Fruit fly (Drosophila melanogaster) whole organism: ENCODE measurements around the gene Kdsr.

Experiments used
- CG8478 ChIP-seq: fragments of >200 bp; optimal IDR thresholded peaks from 2 replicates; lab custom pipeline; 2018; ENCODE audit warnings: inconsistent platforms
- Dll ChIP-seq: fragments of >200 bp; optimal IDR thresholded peaks from 2 replicates; lab custom pipeline; 2017
- EcR ChIP-seq, 2 experiments: fragments of >200 bp; optimal IDR thresholded peaks; 2 replicates each; lab custom pipeline; 2017; ENCODE audit warnings: missing biosample characterization in 2 of 2, missing genetic modification characterization in 2 of 2, missing genetic modification reagents in 2 of 2
- pan ChIP-seq: fragments of >200 bp; optimal IDR thresholded peaks from 2 replicates; lab custom pipeline; 2017
- psq ChIP-seq: fragments of >200 bp; optimal IDR thresholded peaks from 2 replicates; lab custom pipeline; 2017
- usp ChIP-seq: fragments of >200 bp; optimal IDR thresholded peaks from 2 replicates; lab custom pipeline; 2017; ENCODE audit warnings: missing biosample characterization, missing genetic modification characterization, mixed read lengths

Kdsr gene

DNA sequence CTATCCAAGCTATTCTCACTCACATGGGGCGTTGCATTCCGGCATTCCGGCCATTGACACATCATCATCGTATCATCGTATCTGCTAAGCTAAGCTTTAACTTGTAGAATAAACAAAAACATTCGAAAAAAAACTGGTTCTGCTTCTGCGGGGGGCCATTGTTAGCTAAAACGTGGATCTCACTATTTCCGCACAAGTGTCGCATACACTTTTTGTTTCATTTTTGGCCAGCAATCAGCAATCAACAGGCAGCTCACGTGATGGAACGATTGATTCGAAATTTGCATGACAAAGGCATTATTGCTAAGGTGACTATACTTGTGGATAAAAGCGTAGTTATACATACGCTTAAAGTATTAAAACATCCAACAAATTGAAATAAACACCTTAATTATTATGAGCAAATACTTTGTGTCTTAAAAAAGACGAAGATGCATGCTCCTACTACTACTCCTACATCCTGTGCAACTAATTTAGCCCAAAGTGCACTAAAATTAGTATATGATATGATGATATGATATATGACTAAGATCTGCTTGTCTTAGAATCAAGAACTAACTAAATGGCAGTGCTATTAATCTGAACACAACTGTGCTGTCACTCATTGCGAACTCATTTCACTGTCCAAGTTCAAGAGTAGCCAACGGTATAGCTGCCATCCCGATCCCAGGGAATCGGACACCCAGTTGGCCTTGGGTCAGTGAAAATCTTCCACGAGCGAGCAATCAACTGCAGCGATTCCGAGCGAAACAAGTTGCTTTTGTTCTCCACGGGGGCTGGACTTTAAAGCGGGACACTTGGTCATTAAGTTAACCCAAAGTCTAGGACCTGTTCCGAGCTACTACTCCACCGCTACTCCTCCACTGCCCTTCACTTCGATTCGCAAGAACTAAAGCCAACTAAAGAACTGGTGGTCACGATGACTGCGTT lies 23.3 kb downstream of the Kdsr start:
- TF ChIP-seq usp (no peak), Dll (no peak), pan (lab: Kevin White, UChicago) (no peak), CG8478 (lab: Kevin White, UChicago) (no peak), psq (lab: Kevin White, UChicago) (no peak), EcR (GFP tag; optimal IDR thresholded peaks at IDR 0.05; lab: Kevin White, UChicago) (no peak)

DNA sequence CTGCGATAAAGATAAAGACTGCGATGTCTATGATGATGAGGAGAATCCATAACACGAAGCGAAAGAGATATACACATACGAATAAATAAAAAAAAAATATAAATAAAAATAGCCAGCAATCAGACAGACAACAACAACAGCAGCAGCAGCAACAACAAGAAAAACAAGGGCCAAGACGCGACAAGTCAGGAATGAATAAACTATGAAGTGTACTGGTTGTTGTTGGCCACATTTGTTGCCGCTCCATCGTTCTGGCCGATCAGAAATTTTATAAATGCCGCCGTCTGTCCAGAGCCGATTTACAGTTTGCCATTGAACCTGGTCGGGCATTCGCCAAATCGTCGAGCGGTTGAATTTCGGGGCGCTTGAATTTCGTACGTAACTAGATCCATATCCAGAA lies 25.0 kb downstream of the Kdsr start, which contains the start of gene Jhbp7:
TSS of gene Jhbp7 (plus strand) at position 301 of the 400 bp plus-strand sequence.
- TF ChIP-seq usp: no peak
- no peak for TF ChIP-seq EcR (GFP tag; optimal IDR thresholded peaks at IDR 0.05; lab: Kevin White, UChicago)
- TF ChIP-seq psq (lab: Kevin White, UChicago): no peak
- no peak for TF ChIP-seq CG8478 (lab: Kevin White, UChicago)
- no peak for TF ChIP-seq pan (lab: Kevin White, UChicago)
- TF ChIP-seq Dll: no peak

DNA sequence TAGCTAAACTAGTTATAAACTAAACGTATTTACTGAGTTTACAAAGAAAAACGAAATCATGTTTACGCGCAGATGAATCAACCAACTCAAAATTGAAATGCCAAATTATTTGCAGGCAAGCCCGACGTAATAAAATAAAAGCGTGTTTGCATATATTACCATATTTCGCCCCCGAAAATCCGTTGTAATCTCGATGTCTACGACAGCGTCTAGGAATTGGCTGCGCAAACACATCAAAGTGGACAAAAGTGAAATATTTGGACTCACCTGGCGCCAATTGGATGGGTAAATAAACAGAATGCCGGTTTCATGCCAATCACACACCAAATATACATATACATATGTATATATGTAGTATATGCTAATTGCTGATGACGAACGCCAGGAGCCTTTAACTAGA lies 26.2 kb downstream of the Kdsr start:
- TF ChIP-seq CG8478 (lab: Kevin White, UChicago) (no peak), psq (lab: Kevin White, UChicago) (no peak), EcR (GFP tag; optimal IDR thresholded peaks at IDR 0.05; lab: Kevin White, UChicago) (no peak), Dll (no peak), pan (lab: Kevin White, UChicago) (no peak), usp (no peak)

DNA sequence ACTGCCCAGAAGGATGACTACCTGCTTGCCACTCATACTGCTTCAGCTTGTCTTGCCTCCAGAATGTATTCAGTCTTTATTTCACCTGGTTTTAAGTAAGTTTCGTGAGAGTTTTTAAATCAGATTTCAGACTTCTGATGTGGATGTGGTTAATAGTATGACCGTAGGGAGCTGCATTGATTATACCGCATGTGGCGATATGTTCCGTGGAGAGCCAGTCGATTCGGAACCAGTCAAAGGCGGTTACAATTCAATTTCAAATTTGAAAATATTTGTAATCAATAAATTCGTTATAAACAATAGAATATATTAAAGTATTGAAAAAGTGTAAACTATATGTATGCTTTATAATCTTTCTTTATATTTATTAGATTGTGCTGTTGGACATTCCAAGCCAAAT lies 26.9 kb downstream of the Kdsr start, which contains the start of gene Sil1:
TSS of gene Sil1 (minus strand) at position 168 of the 400 bp plus-strand sequence.
- TF ChIP-seq pan (lab: Kevin White, UChicago): no peak
- no peak for TF ChIP-seq Dll
- TF ChIP-seq usp: no peak
- no peak for TF ChIP-seq CG8478 (lab: Kevin White, UChicago)
- TF ChIP-seq psq (lab: Kevin White, UChicago): no peak
- TF ChIP-seq EcR (GFP tag; optimal IDR thresholded peaks at IDR 0.05; lab: Kevin White, UChicago): no peak

DNA sequence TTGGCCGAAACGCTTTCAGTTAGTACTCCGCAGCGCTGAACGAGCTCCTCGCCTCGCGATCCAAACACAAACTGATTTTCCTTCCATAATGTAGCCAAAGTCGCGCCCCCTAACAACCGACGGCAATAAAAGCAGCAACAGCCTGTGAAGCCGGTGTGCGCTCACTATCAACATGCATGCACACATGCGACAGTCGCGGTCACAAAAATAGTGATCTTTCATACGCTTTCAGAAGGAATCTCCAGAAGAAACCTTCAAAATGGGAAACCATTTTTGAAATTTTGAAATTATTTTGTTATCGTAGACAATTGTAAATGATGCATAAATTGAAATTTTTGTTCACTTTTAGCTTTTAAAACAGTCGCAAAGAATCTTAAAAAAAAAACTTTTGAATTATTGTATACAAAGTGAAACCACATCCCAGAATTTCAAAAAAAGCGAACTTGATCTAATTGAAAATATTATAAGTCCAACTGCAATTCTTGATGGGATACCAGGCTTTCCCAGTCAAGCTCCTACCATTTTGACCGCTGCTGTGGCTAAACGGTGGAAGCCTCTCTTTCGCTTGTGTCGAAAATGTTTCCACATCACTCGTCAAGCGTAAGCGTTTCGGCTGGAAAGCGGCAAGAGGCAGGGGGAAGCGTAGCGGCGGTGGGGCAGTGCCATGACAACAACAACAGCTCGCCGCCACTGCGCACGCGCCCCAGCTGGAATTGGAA lies 29.9 kb downstream of the Kdsr start, which contains the start of gene Cad96Cb:
TSS of gene Cad96Cb (minus strand) at position 51 of the 719 bp plus-strand sequence.
- TF ChIP-seq psq (lab: Kevin White, UChicago) (no peak), pan (lab: Kevin White, UChicago) (no peak), usp (no peak), Dll (no peak), CG8478 (lab: Kevin White, UChicago) (no peak), EcR (GFP tag; optimal IDR thresholded peaks at IDR 0.05; lab: Kevin White, UChicago) (no peak)

DNA sequence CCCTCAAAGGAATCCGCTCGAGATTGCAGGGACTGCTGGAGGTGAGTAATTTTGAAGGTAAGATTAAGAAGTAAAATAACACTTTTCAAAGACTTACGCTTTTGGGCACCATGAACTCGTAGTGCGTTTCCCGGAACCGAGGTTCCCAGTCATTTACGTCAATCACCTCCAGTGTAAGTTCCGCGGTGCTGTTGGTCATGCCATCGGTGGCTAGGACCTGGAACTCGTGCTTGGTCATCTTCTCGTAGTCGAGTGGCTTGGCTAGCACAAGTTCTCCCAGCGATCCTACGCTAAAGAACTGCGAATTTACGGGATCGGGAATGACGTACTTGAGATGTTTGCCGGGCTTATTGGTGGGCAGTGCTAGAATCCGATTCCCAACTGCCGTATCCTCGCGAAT lies 36.8 kb downstream of the Kdsr start:
- TF ChIP-seq CG8478 (lab: Kevin White, UChicago) (no peak), pan (lab: Kevin White, UChicago) (no peak), Dll (no peak)

DNA sequence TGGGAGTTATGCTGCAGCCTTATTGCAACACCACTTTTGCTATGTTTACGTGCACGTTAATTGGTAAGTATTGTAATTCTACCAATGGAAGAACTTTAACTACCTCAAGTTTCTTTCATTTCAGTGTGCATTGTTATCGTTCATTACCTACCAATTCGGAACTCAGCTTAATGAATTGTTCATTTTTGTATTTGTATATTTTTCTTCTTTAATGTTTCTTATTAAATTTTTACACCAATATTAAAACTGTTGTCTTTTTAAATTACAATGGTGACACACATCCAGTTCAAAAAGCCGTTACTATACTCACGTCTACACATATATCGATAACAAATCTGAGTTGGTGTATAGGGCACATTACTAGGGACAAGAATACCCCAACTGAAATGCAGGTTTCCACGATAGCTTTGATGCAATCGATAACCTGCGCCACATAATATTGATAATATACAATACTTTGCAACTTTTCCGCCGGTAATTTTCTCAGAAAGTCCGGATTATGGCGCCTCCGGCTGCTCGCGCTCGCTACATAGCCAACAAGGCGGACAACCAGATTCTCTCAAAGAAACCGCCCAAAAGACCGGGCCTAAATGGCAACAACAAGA lies 41.0 kb downstream of the Kdsr start, which contains the start of gene Alg9:
TSS of gene Alg9 (plus strand) at position 387 of the 605 bp plus-strand sequence.
- TF ChIP-seq psq (lab: Kevin White, UChicago) (no peak), EcR (GFP tag; optimal IDR thresholded peaks at IDR 0.05; lab: Kevin White, UChicago) (no peak), Dll (no peak), pan (lab: Kevin White, UChicago) (no peak), usp (no peak), CG8478 (lab: Kevin White, UChicago) (no peak)

DNA sequence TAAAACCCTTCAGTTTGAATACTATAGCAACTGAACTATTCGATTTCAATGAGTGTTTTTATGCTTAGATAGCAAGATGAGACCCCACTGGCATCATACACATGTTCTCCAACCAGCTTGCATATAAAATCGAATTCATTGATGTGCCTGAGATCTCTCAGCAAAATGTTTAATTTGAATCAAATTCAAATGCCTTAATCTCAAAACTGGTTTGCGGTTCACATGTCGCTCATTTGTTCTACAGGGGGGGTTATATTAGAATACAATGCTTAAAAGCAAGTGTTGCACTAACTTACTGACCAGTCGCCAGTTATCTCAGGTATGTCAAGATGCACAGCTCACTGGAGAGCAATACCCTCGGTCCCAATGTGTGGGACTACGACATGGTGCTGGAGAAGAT lies 43.3 kb downstream of the Kdsr start, which contains the start of gene CG31103:
TSS of gene CG31103 (plus strand) at position 301 of the 400 bp plus-strand sequence.
- TF ChIP-seq usp: no peak
- no peak for TF ChIP-seq pan (lab: Kevin White, UChicago)
- no peak for TF ChIP-seq EcR (GFP tag; optimal IDR thresholded peaks at IDR 0.05; lab: Kevin White, UChicago)
- no peak for TF ChIP-seq Dll
- no peak for TF ChIP-seq CG8478 (lab: Kevin White, UChicago)

DNA sequence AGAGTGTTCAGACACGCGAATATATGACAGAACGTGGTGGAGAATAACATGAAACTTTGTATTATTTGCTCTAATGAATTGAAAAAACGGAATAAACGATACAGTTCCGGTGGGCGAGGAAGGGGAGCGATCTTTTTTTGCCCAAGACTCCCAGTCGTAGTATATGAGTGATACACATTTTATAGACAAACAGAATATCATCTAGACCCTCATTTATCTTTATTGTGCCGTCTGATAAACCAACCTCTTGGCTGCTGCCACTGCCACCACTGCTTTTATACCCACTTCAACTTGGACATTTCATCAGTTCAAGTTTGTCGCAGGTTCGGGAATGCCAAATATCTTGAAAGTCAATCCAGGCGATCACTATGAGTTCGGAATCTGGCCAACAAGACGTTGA lies 46.3 kb downstream of the Kdsr start, which contains the start of gene CG31106:
TSS of gene CG31106 (plus strand) at position 301 of the 400 bp plus-strand sequence.
- TF ChIP-seq EcR (GFP tag; optimal IDR thresholded peaks at IDR 0.05; lab: Kevin White, UChicago): no peak
- TF ChIP-seq Dll: no peak
- TF ChIP-seq usp: no peak
- TF ChIP-seq CG8478 (lab: Kevin White, UChicago): no peak
- no peak for TF ChIP-seq pan (lab: Kevin White, UChicago)
- no peak for TF ChIP-seq psq (lab: Kevin White, UChicago)

DNA sequence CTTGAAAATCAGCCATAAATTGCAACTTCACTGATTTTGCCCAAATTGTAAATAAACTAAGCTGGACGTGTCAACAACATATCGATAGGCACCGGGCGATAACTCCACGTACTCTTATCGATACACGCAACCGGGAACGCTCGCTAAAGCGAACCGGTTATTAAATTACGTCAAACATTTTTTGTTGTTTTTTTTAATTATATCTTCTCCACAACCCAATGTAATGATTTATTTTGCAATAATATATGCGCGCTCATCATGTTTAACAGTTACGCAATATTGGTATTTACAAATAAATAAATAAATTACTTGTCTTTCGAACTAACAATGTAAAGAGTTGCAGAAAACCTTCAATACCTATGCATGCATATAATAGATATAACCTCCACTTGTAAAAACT lies 47.2 kb downstream of the Kdsr start, which contains the start of gene Saysd1:
TSS of gene Saysd1 (minus strand) at position 66 of the 400 bp plus-strand sequence.
- no peak for TF ChIP-seq EcR (GFP tag; optimal IDR thresholded peaks at IDR 0.05; lab: Kevin White, UChicago)
- TF ChIP-seq CG8478 (lab: Kevin White, UChicago): no peak
- no peak for TF ChIP-seq pan (lab: Kevin White, UChicago)
- no peak for TF ChIP-seq psq (lab: Kevin White, UChicago)
- TF ChIP-seq usp: no peak
- no peak for TF ChIP-seq Dll
